Fruit fly (Drosophila melanogaster): ENCODE results near the gene esg.

DNA sequence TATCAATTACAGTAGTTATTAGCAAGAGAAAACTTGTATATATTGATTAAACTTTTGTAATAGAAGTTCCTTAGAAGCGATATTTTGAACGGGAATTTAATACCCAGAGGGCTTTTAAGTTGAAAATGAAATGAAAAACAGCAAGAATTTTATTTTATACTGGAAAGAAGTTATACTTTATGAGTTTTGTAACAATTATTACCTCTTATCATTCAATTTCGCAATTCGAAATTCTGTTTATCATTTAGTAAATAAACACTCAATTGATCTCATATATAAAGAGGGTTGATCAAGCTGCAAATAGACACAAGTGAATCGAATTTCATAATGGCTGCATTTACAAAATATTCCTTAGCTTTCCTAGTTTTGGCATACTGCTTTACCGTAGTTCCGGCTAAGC lies 49.0 kb upstream of the esg start, which contains the start of gene CG15263:
- TF ChIP-seq CG9705 (GFP tag; optimal IDR thresholded peaks at IDR 0.05) (no peak), Sp1 (GFP tag; optimal IDR thresholded peaks at IDR 0.05) (no peak), Hnf4 (GFP tag; optimal IDR thresholded peaks at IDR 0.05) (no peak), Hr83 (GFP tag; optimal IDR thresholded peaks at IDR 0.05; ENCODE audit: poor library complexity, severe bottlenecking) (no peak), jim (GFP tag; optimal IDR thresholded peaks at IDR 0.05) (no peak), rgr (GFP tag; optimal IDR thresholded peaks at IDR 0.05) (no peak), Dfd (GFP tag; optimal IDR thresholded peaks at IDR 0.05) (no peak), pan (optimal IDR thresholded peaks at IDR 0.05) (no peak), usp (GFP tag; optimal IDR thresholded peaks at IDR 0.05) (no peak), fru (GFP tag; optimal IDR thresholded peaks at IDR 0.05) (no peak)
